Comparison of ENCODE assay signal across 2 worm cellular contexts in genomic region chrIII:4899035-4899578, ce11.
TF ChIP-seq lines count a peak whose summit lies in the region.

nhl-2 (minus strand) TSS chrIII:4899085.

TF ChIP-seq in whole organism, L1 larva, 84 proteins besides CTCF, POLR2A, EP300 and RAD21:
- TF ChIP-seq nhr-85 (tag; lab: Kevin White, UChicago), result peak; percentile 41
- no peak for TF ChIP-seq fkh-4 (tag; optimal IDR thresholded peaks at IDR 0.05; lab: Kevin White, UChicago; ENCODE audit: borderline replicate concordance)
- TF ChIP-seq efl-1 (optimal IDR thresholded peaks at IDR 0.05; lab: Kevin White, UChicago), result no peak
- TF ChIP-seq efl-1 (GFP tag; optimal IDR thresholded peaks at IDR 0.05 in 1 of 2; lab: Kevin White, UChicago), result peak in 1 of 2 experiments; percentile 84
- TF ChIP-seq F16B12.6 (tag; optimal IDR thresholded peaks at IDR 0.05; lab: Kevin White, UChicago), result no peak
- TF ChIP-seq lin-35 (GFP tag; optimal IDR thresholded peaks at IDR 0.05; lab: Kevin White, UChicago), result peak in 1 of 2 experiments; percentile 5
TF ChIP-seq in whole organism, L1 larva: peak in this region for 3.

TF ChIP-seq in whole organism, L4 larva, 104 proteins besides CTCF, POLR2A, EP300 and RAD21:
- TF ChIP-seq nhr-76 (tag; optimal IDR thresholded peaks at IDR 0.05; lab: Kevin White, UChicago) (no peak), dmd-8 (GFP tag; IDR thresholded peaks at IDR 0.05; lab: Robert Waterston, UW) (no peak), aha-1 (tag; lab: Kevin White, UChicago) (peak; percentile 50), hlh-30 (tag; optimal IDR thresholded peaks at IDR 0.05; lab: Kevin White, UChicago; ENCODE audit: insufficient read depth) (peak; percentile 76), dmd-6 (GFP tag; IDR thresholded peaks at IDR 0.05; lab: Robert Waterston, UW) (peak; percentile 5; the same call in 1 of the 2 replicates)

Comparison
In these comparisons a context has a peak if more than half of its experiments do, and no peak if none do; other contexts are left out.
1. Of the 29 proteins assayed by ChIP-seq in both whole organism, L4 larva and whole organism, L1 larva: peak only in whole organism, L4 larva: aha-1; only in whole organism, L1 larva: none; in both: none; in neither: 28.